Worm (Caenorhabditis elegans): ENCODE measurements around the gene F28F9.2.

DNA sequence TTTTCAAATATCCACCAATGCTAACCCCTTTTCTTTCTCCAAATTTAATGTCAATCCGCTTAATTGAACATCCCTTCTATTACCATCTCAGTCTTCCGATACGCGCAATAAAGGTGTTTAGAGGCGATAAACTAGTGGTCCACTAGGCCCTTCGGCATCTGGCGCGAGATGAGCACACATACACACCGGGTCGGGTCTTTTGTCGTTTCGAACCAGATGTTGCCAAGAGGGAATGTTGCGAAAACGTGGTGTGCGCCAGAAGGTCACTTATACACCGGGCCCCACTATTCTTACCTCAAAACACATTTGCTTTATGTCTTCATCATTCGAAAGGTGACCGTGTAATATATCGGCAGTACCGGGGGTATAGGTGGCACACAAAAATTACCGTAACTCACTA lies 4.5 kb downstream of the F28F9.2 start:
- TF ChIP-seq sea-1 (GFP tag; conservative IDR thresholded peaks at IDR 0.05) (no peak), tbx-11 (GFP tag; IDR thresholded peaks at IDR 0.05) (no peak), pes-1 (GFP tag; IDR thresholded peaks at IDR 0.05) (no peak), ama-1 (optimal IDR thresholded peaks at IDR 0.05) (no peak), hmg-4 (GFP tag; optimal IDR thresholded peaks at IDR 0.05) (peak; percentile 24), flt-1 (GFP tag; IDR thresholded peaks at IDR 0.05) (no peak), aly-1 (tag; optimal IDR thresholded peaks at IDR 0.05) (no peak), ets-7 (tag; optimal IDR thresholded peaks at IDR 0.05) (no peak), F13C5.2 (tag; optimal IDR thresholded peaks at IDR 0.05) (no peak), tbx-37 (GFP tag; conservative IDR thresholded peaks at IDR 0.05) (no peak), hmbx-1 (tag; optimal IDR thresholded peaks at IDR 0.05) (no peak), ceh-13 (GFP tag; optimal IDR thresholded peaks at IDR 0.05) (no peak)

All from whole organism, early embryonic.